Fruit fly (Drosophila melanogaster) whole organism, wandering third instar larva: Measurements from ENCODE around the gene CG13003.

Experiments used
- Dfd ChIP-seq: fragments of >200 bp; optimal IDR thresholded peaks from 2 replicates; lab custom pipeline; 2017; ENCODE audit warnings: missing biosample characterization, missing genetic modification characterization
- dl ChIP-seq, 2 experiments: fragments of 175-275, 200-275 bp in 1 of 2; fragments of 200-275 bp in 1 of 2; sonication (Bioruptor generic); optimal IDR thresholded peaks; lab custom pipeline; 2018; ENCODE audit warnings: mild to moderate bottlenecking in 2 of 2, missing biosample characterization in 2 of 2, missing genetic modification characterization in 2 of 2, moderate library complexity in 2 of 2; ENCODE audit not compliant: partially characterized antibody in 2 of 2, insufficient read depth in 1 of 2
- fru ChIP-seq: fragments of 200-800 bp; sonication (Bioruptor generic); optimal IDR thresholded peaks from 3 replicates; lab custom pipeline; 2016; ENCODE audit warnings: missing biosample characterization, mild to moderate bottlenecking, missing genetic modification characterization
- psq ChIP-seq: fragments of 200-800 bp; sonication (Bioruptor generic); optimal IDR thresholded peaks from 3 replicates; lab custom pipeline; 2017; ENCODE audit warnings: missing biosample characterization, mild to moderate bottlenecking, missing genetic modification characterization, moderate library complexity

dm6 chrX:16821216-16821615, 55.1 kb downstream of the CG13003 start:
- TF ChIP-seq dl (GFP tag; optimal IDR thresholded peaks at IDR 0.05; lab: Kevin White, UChicago; ENCODE audit: insufficient read depth in 1 of 2, partially characterized antibody in 2 of 2) (no peak), fru (GFP tag; lab: Kevin White, UChicago) (no peak), psq (no peak), Dfd (GFP tag; lab: Kevin White, UChicago) (no peak)
